Worm (Caenorhabditis elegans): Measurements from ENCODE around the gene cdk-5.

ce11 chrIII:13439415-13439814, 26.7 kb downstream of the cdk-5 start, which contains the start of gene ciao-2B:
- TF ChIP-seq F16B12.6 (tag; optimal IDR thresholded peaks at IDR 0.05): no peak
- no peak for TF ChIP-seq nhr-12 (tag; optimal IDR thresholded peaks at IDR 0.05)
- TF ChIP-seq pag-3 (tag; optimal IDR thresholded peaks at IDR 0.05; ENCODE audit: borderline replicate concordance, insufficient read depth): no peak
- no peak for TF ChIP-seq jun-1 (tag; optimal IDR thresholded peaks at IDR 0.05)
- no peak for TF ChIP-seq pqm-1 (tag; optimal IDR thresholded peaks at IDR 0.05)
- TF ChIP-seq fkh-10 (GFP tag; optimal IDR thresholded peaks at IDR 0.05): no peak
- TF ChIP-seq blmp-1 (tag; optimal IDR thresholded peaks at IDR 0.05): no peak
- peak; percentile 25 to 88 for TF ChIP-seq efl-1 (optimal IDR thresholded peaks at IDR 0.05)
- peak; percentile 91 to 99 for TF ChIP-seq efl-1 (GFP tag; optimal IDR thresholded peaks at IDR 0.05 in 1 of 2)
- TF ChIP-seq ztf-11 (tag; optimal IDR thresholded peaks at IDR 0.05): peak in 1 of 2 experiments; percentile 47
- peak; percentile 20 for TF ChIP-seq lin-39 (tag; optimal IDR thresholded peaks at IDR 0.05)
- TF ChIP-seq unc-62 (GFP tag; optimal IDR thresholded peaks at IDR 0.05): no peak
- no peak for TF ChIP-seq elt-2 (tag; optimal IDR thresholded peaks at IDR 0.05)
